Worm (Caenorhabditis elegans) whole organism, late embryonic: Measurements from ENCODE around the gene C49A9.4.
A peak's percentile ranks its signal among the peaks of the same experiment; 100 is the strongest.
"Not testable (repeated sequence)": the region's sequence is repeated elsewhere in the genome, so short reads cannot be mapped to it uniquely, and the experiment has no call there.

Experiments used
- C08G9.2 ChIP-seq: sonication (generic microtip); optimal IDR thresholded peaks from 2 replicates; lab custom pipeline; 2016; ENCODE audit warnings: mild to moderate bottlenecking, missing genetic modification characterization, moderate library complexity, missing compliant biosample characterization
- K02D7.2 ChIP-seq: sonication (generic microtip); optimal IDR thresholded peaks from 2 replicates; lab custom pipeline; 2017; ENCODE audit warnings: mild to moderate bottlenecking, missing genetic modification characterization, missing compliant biosample characterization
- T23F11.4 ChIP-seq: fragments of 200-800 bp; sonication (Bioruptor generic); optimal IDR thresholded peaks from 2 replicates; lab custom pipeline; 2018; ENCODE audit warnings: mild to moderate bottlenecking, missing genetic modification characterization, missing compliant biosample characterization
- Y22D7AL.16 ChIP-seq: sonication (generic microtip); optimal IDR thresholded peaks from 2 replicates; lab custom pipeline; 2016; ENCODE audit warnings: missing genetic modification characterization, missing compliant biosample characterization
- ama-1 ChIP-seq: fragments of 150-350 bp; optimal IDR thresholded peaks from 2 replicates; lab custom pipeline; 2014
- ceh-18 ChIP-seq: sonication (generic microtip); optimal IDR thresholded peaks from 2 replicates; lab custom pipeline; 2016; ENCODE audit warnings: missing genetic modification characterization, missing compliant biosample characterization
- ceh-19 ChIP-seq: fragments of 200-800 bp; sonication (Bioruptor generic); optimal IDR thresholded peaks from 2 replicates; lab custom pipeline; 2018; ENCODE audit warnings: mild to moderate bottlenecking, missing genetic modification characterization, missing compliant biosample characterization
- ceh-2 ChIP-seq: sonication (generic microtip); optimal IDR thresholded peaks from 2 replicates; lab custom pipeline; 2016; ENCODE audit warnings: missing genotype, missing genetic modification characterization, missing compliant biosample characterization
- ceh-30 ChIP-seq: fragments of 150-350 bp; optimal IDR thresholded peaks from 2 replicates; lab custom pipeline; 2014; ENCODE audit warnings: missing biosample characterization, missing genetic modification characterization
- ceh-31 ChIP-seq: sonication (generic microtip); optimal IDR thresholded peaks from 2 replicates; lab custom pipeline; 2016; ENCODE audit warnings: missing genetic modification characterization, missing compliant biosample characterization
- ceh-34 ChIP-seq: sonication (generic microtip); optimal IDR thresholded peaks from 2 replicates; lab custom pipeline; 2016; ENCODE audit warnings: mild to moderate bottlenecking, missing genetic modification characterization, missing compliant biosample characterization
- ceh-45 ChIP-seq: fragments of 200-800 bp; sonication (Bioruptor generic); IDR thresholded peaks from 2 replicates; pipeline ENCODE4 v1.3.6; 2022; ENCODE audit warnings: missing genetic modification reagents, missing genetic modification characterization, missing compliant biosample characterization
- ceh-48 ChIP-seq: sonication (generic microtip); optimal IDR thresholded peaks from 2 replicates; lab custom pipeline; 2016; ENCODE audit warnings: missing genetic modification characterization, inconsistent platforms, missing compliant biosample characterization
- ceh-6 ChIP-seq: fragments of 200-800 bp; sonication (Bioruptor generic); optimal IDR thresholded peaks from 2 replicates; lab custom pipeline; 2018; ENCODE audit warnings: mild to moderate bottlenecking, missing genetic modification characterization, missing compliant biosample characterization
- ceh-9 ChIP-seq: sonication (generic microtip); optimal IDR thresholded peaks from 2 replicates; lab custom pipeline; 2016; ENCODE audit warnings: mild to moderate bottlenecking, missing genetic modification characterization, inconsistent platforms, missing compliant biosample characterization
- dve-1 ChIP-seq: sonication (generic microtip); optimal IDR thresholded peaks from 2 replicates; lab custom pipeline; 2017; ENCODE audit warnings: antibody characterized with exemption, mild to moderate bottlenecking, missing genetic modification characterization, missing compliant biosample characterization
- elt-2 ChIP-seq: sonication (generic microtip); optimal IDR thresholded peaks from 2 replicates; lab custom pipeline; 2016; ENCODE audit warnings: missing genetic modification reagents, missing genetic modification characterization, missing compliant biosample characterization
- elt-4 ChIP-seq: sonication (generic microtip); optimal IDR thresholded peaks from 2 replicates; lab custom pipeline; 2016; ENCODE audit warnings: missing genetic modification characterization, missing compliant biosample characterization
- ets-4 ChIP-seq: sonication (generic microtip); optimal IDR thresholded peaks from 2 replicates; lab custom pipeline; 2016; ENCODE audit warnings: missing genetic modification characterization, missing compliant biosample characterization
- eyg-1 ChIP-seq: sonication (generic microtip); optimal IDR thresholded peaks from 2 replicates; lab custom pipeline; 2016; ENCODE audit warnings: missing genotype, missing genetic modification characterization, missing compliant biosample characterization
- fkh-10 ChIP-seq: fragments of 150-350 bp; optimal IDR thresholded peaks from 2 replicates; lab custom pipeline; 2014; ENCODE audit warnings: missing biosample characterization, missing genetic modification reagents, missing genetic modification characterization
- hlh-15 ChIP-seq: sonication (generic microtip); optimal IDR thresholded peaks from 2 replicates; lab custom pipeline; 2016; ENCODE audit warnings: missing genetic modification characterization, missing compliant biosample characterization
- hlh-8 ChIP-seq: sonication (generic microtip); optimal IDR thresholded peaks from 2 replicates; lab custom pipeline; 2016; ENCODE audit warnings: missing genotype, missing genetic modification characterization, missing compliant biosample characterization
- nfya-1 ChIP-seq: sonication (generic microtip); optimal IDR thresholded peaks from 2 replicates; lab custom pipeline; 2017; ENCODE audit warnings: missing genetic modification characterization, mild to moderate bottlenecking, missing compliant biosample characterization, antibody characterized with exemption, moderate library complexity
- nhr-11 ChIP-seq: fragments of 150-350 bp; optimal IDR thresholded peaks from 2 replicates; lab custom pipeline; 2014; ENCODE audit warnings: missing biosample characterization, missing genetic modification characterization
- nhr-232 ChIP-seq: sonication (generic microtip); optimal IDR thresholded peaks from 2 replicates; lab custom pipeline; 2016; ENCODE audit warnings: missing genetic modification characterization, missing compliant biosample characterization
- npax-4 ChIP-seq: sonication (generic microtip); optimal IDR thresholded peaks from 2 replicates; lab custom pipeline; 2016; ENCODE audit warnings: missing genetic modification characterization, missing compliant biosample characterization
- pqm-1 ChIP-seq: sonication (generic microtip); optimal IDR thresholded peaks from 2 replicates; lab custom pipeline; 2016; ENCODE audit warnings: missing genetic modification characterization, missing compliant biosample characterization
- pros-1 ChIP-seq: fragments of 150-350 bp; optimal IDR thresholded peaks from 2 replicates; lab custom pipeline; 2014; ENCODE audit warnings: missing biosample characterization, missing genetic modification reagents, missing genetic modification characterization
- rnt-1 ChIP-seq: sonication (generic microtip); optimal IDR thresholded peaks from 2 replicates; lab custom pipeline; 2016; ENCODE audit warnings: missing genetic modification characterization, missing compliant biosample characterization
- sox-2 ChIP-seq: fragments of 200-800 bp; sonication (Bioruptor generic); IDR thresholded peaks from 2 replicates; pipeline ENCODE4 v1.3.6; 2022; ENCODE audit warnings: missing genetic modification reagents, missing genetic modification characterization, missing compliant biosample characterization
- syd-9 ChIP-seq: sonication (generic microtip); optimal IDR thresholded peaks from 2 replicates; lab custom pipeline; 2016; ENCODE audit warnings: mild to moderate bottlenecking, missing genetic modification characterization, moderate library complexity, missing compliant biosample characterization
- tbx-2 ChIP-seq: sonication (generic microtip); optimal IDR thresholded peaks from 2 replicates; lab custom pipeline; 2016; ENCODE audit warnings: missing genetic modification characterization, missing compliant biosample characterization
- unc-3 ChIP-seq, 2 experiments: fragments of 200-800 bp in 1 of 2; sonication (Bioruptor generic) in 1 of 2; sonication (generic microtip) in 1 of 2; conservative IDR thresholded peaks in 1 of 2; optimal IDR thresholded peaks in 1 of 2; 2 replicates each; pipeline versions ENCODE4 v1.3.6 to Lab custom; 2016 to 2022; ENCODE audit warnings: missing compliant biosample characterization in 2 of 2, missing genetic modification characterization in 2 of 2, missing genetic modification reagents in 1 of 2
- unc-55 ChIP-seq: sonication (generic microtip); optimal IDR thresholded peaks from 2 replicates; lab custom pipeline; 2017; ENCODE audit warnings: missing biosample characterization, missing genetic modification reagents, missing genetic modification characterization
- zip-5 ChIP-seq: sonication (generic microtip); optimal IDR thresholded peaks from 2 replicates; lab custom pipeline; 2016; ENCODE audit warnings: missing genetic modification characterization, missing compliant biosample characterization

Gene C49A9.4

DNA sequence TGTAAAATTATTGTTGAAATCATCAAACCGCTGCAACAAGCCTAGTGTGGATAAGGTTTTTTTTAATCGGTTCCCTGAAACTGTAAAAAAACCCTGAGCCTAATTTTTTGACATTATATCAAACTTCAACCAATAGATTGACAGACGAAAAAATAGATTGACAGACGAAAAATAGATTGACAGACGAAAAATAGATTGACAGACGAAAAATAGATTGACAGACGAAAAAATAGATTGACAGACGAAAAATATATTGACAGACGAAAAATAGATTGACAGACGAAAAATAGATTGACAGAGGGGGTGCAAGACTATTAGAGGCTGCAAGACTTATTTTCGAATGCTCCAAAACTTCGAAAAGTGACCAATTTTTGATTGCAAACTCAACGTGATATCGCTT is 9.5 kb upstream of the C49A9.4 start:
- TF ChIP-seq ceh-45, result peak; percentile 7; the same call in 1 of the 2 replicates
- peak; percentile 34; the same call in 1 of the 2 replicates for TF ChIP-seq unc-3 (GFP tag; conservative IDR thresholded peaks at IDR 0.05; lab: Robert Waterston, UW)
- TF ChIP-seq unc-3 (tag; optimal IDR thresholded peaks at IDR 0.05; lab: Kevin White, UChicago), result not testable (repeated sequence)

ce11 chrIV:6210574-6210973 is 8.9 kb upstream of the C49A9.4 start, which contains the start of the genes ugt-24 and C49A9.6:
Gene ugt-24, minus strand, starts transcription at chrIV:6210720.
Gene C49A9.6, plus strand, starts transcription at chrIV:6210936.
- TF ChIP-seq K02D7.2 (tag; lab: Kevin White, UChicago) (no peak), unc-55 (no peak), C08G9.2 (no peak), dve-1 (tag; lab: Kevin White, UChicago) (no peak), npax-4 (tag; lab: Kevin White, UChicago) (no peak), ama-1 (no peak), tbx-2 (tag; lab: Kevin White, UChicago) (no peak), sox-2 (GFP tag; lab: Robert Waterston, UW) (no peak), ceh-2 (tag; lab: Kevin White, UChicago) (no peak), hlh-15 (tag; lab: Kevin White, UChicago) (no peak), T23F11.4 (GFP tag; lab: Kevin White, UChicago) (no peak), nhr-11 (no peak)
- TF ChIP-seq, all 69 proteins: peak for 0

ce11 chrIV:6213403-6213802 is 6.1 kb upstream of the C49A9.4 start, which contains the start of gene C49A9.5:
Gene C49A9.5, plus strand, starts transcription at chrIV:6213673.
- TF ChIP-seq ceh-30 (tag; lab: Kevin White, UChicago) (no peak), nhr-232 (tag; lab: Kevin White, UChicago) (no peak), ceh-9 (tag; lab: Kevin White, UChicago) (no peak), elt-4 (tag; lab: Kevin White, UChicago) (no peak), zip-5 (tag; lab: Kevin White, UChicago) (no peak), hlh-8 (no peak), rnt-1 (no peak), fkh-10 (GFP tag; lab: Kevin White, UChicago) (no peak), ceh-18 (tag; lab: Kevin White, UChicago) (no peak), npax-4 (tag; lab: Kevin White, UChicago) (no peak), Y22D7AL.16 (no peak), eyg-1 (tag; lab: Kevin White, UChicago) (no peak), tbx-2 (tag; lab: Kevin White, UChicago) (no peak), syd-9 (tag; lab: Kevin White, UChicago) (no peak), ceh-2 (tag; lab: Kevin White, UChicago) (no peak), pros-1 (tag; lab: Kevin White, UChicago) (no peak), ceh-6 (GFP tag; lab: Kevin White, UChicago) (no peak)

DNA sequence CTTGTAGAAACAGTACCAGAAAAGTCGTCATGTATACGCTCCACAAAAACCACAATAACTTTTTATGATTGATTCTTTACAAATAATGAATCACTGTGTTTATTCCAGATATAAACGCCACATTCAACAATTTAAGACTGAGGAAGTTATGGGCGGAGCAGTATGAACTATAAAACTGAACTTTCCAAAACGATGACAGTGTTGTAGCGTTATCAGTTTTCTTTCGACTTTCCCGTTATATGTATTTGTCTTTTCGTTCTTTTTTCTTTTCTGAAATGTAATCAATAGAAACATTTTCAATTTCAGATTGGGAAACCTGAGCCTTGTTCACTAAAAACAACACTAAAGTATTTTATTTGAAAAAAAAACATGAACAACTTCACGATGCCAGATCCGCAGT is 2.4 kb upstream of the C49A9.4 start, which contains the start of gene C49A9.9:
C49A9.9 (plus strand) TSS at position 307 of the 400 bp plus-strand sequence.
- TF ChIP-seq eyg-1 (tag; lab: Kevin White, UChicago) (no peak), pqm-1 (tag; lab: Kevin White, UChicago) (no peak), unc-55 (no peak), ceh-31 (tag; lab: Kevin White, UChicago) (no peak), ceh-34 (tag; lab: Kevin White, UChicago) (no peak), elt-2 (tag; lab: Kevin White, UChicago) (no peak), ceh-6 (GFP tag; lab: Kevin White, UChicago) (no peak), ceh-30 (tag; lab: Kevin White, UChicago) (no peak), ceh-19 (no peak), ets-4 (tag; lab: Kevin White, UChicago) (no peak), nfya-1 (no peak), ceh-48 (tag; lab: Kevin White, UChicago) (no peak), K02D7.2 (tag; lab: Kevin White, UChicago) (no peak)
